Worm (Caenorhabditis elegans) whole organism, early embryonic: ENCODE results near the gene srp-6.

Experiments used
- ama-1 ChIP-seq: fragments of 150-350 bp; optimal IDR thresholded peaks from 2 replicates; lab custom pipeline; 2014
- pes-1 ChIP-seq: fragments of 200-800 bp; sonication (Bioruptor generic); IDR thresholded peaks from 2 replicates; pipeline ENCODE4 v1.3.6; 2022; ENCODE audit warnings: missing genetic modification reagents, missing genetic modification characterization, missing compliant biosample characterization

- TF ChIP-seq ama-1 (lab: Kevin White, UChicago) (no peak), pes-1 (GFP tag; lab: Robert Waterston, UW) (no peak)
Measured at ce11 chrV:7361673-7362072, 24.2 kb downstream of the srp-6 start, which contains the start of gene cyp-35A1.
